Worm (Caenorhabditis elegans) whole organism, late embryonic: Measurements from ENCODE around the gene chil-3.
A peak's percentile ranks its signal among the peaks of the same experiment; 100 is the strongest.

Source experiments
- F13H6.1 ChIP-seq: sonication (generic microtip); optimal IDR thresholded peaks from 2 replicates; lab custom pipeline; 2016; ENCODE audit warnings: missing genetic modification characterization, missing compliant biosample characterization
- T23F11.4 ChIP-seq: fragments of 200-800 bp; sonication (Bioruptor generic); optimal IDR thresholded peaks from 2 replicates; lab custom pipeline; 2018; ENCODE audit warnings: mild to moderate bottlenecking, missing genetic modification characterization, missing compliant biosample characterization
- ahr-1 ChIP-seq: sonication (generic microtip); optimal IDR thresholded peaks from 2 replicates; lab custom pipeline; 2016; ENCODE audit warnings: missing genetic modification characterization, missing compliant biosample characterization
- ama-1 ChIP-seq: fragments of 150-350 bp; optimal IDR thresholded peaks from 2 replicates; lab custom pipeline; 2014
- ceh-19 ChIP-seq: fragments of 200-800 bp; sonication (Bioruptor generic); optimal IDR thresholded peaks from 2 replicates; lab custom pipeline; 2018; ENCODE audit warnings: mild to moderate bottlenecking, missing genetic modification characterization, missing compliant biosample characterization
- ceh-24 ChIP-seq: sonication (generic microtip); optimal IDR thresholded peaks from 2 replicates; lab custom pipeline; 2016; ENCODE audit warnings: mild to moderate bottlenecking, missing genetic modification characterization, missing compliant biosample characterization
- ceh-34 ChIP-seq: sonication (generic microtip); optimal IDR thresholded peaks from 2 replicates; lab custom pipeline; 2016; ENCODE audit warnings: mild to moderate bottlenecking, missing genetic modification characterization, missing compliant biosample characterization
- ceh-48 ChIP-seq: sonication (generic microtip); optimal IDR thresholded peaks from 2 replicates; lab custom pipeline; 2016; ENCODE audit warnings: missing genetic modification characterization, inconsistent platforms, missing compliant biosample characterization
- ceh-6 ChIP-seq: fragments of 200-800 bp; sonication (Bioruptor generic); optimal IDR thresholded peaks from 2 replicates; lab custom pipeline; 2018; ENCODE audit warnings: mild to moderate bottlenecking, missing genetic modification characterization, missing compliant biosample characterization
- ceh-9 ChIP-seq: sonication (generic microtip); optimal IDR thresholded peaks from 2 replicates; lab custom pipeline; 2016; ENCODE audit warnings: mild to moderate bottlenecking, missing genetic modification characterization, inconsistent platforms, missing compliant biosample characterization
- che-1 ChIP-seq: sonication (generic microtip); optimal IDR thresholded peaks from 2 replicates; lab custom pipeline; 2016; ENCODE audit warnings: mild to moderate bottlenecking, missing genetic modification characterization, missing compliant biosample characterization
- ets-4 ChIP-seq: sonication (generic microtip); optimal IDR thresholded peaks from 2 replicates; lab custom pipeline; 2016; ENCODE audit warnings: missing genetic modification characterization, missing compliant biosample characterization
- eyg-1 ChIP-seq: sonication (generic microtip); optimal IDR thresholded peaks from 2 replicates; lab custom pipeline; 2016; ENCODE audit warnings: missing genotype, missing genetic modification characterization, missing compliant biosample characterization
- fax-1 ChIP-seq: sonication (generic microtip); optimal IDR thresholded peaks from 2 replicates; lab custom pipeline; 2016; ENCODE audit warnings: missing genotype, missing genetic modification characterization, missing compliant biosample characterization
- fkh-6 ChIP-seq: sonication (generic microtip); optimal IDR thresholded peaks from 2 replicates; lab custom pipeline; 2016; ENCODE audit warnings: missing genetic modification characterization, missing compliant biosample characterization
- hlh-6 ChIP-seq: sonication (generic microtip); optimal IDR thresholded peaks from 2 replicates; lab custom pipeline; 2016; ENCODE audit warnings: missing genotype, missing genetic modification characterization, missing compliant biosample characterization
- lin-11 ChIP-seq: fragments of 200-800 bp; sonication (Bioruptor generic); optimal IDR thresholded peaks from 2 replicates; lab custom pipeline; 2018; ENCODE audit warnings: mild to moderate bottlenecking, missing genetic modification characterization, missing compliant biosample characterization
- mec-3 ChIP-seq: sonication (generic microtip); optimal IDR thresholded peaks from 2 replicates; lab custom pipeline; 2016; ENCODE audit warnings: borderline replicate concordance, missing genetic modification characterization, missing compliant biosample characterization
- nhr-232 ChIP-seq: sonication (generic microtip); optimal IDR thresholded peaks from 2 replicates; lab custom pipeline; 2016; ENCODE audit warnings: missing genetic modification characterization, missing compliant biosample characterization
- pros-1 ChIP-seq: fragments of 150-350 bp; optimal IDR thresholded peaks from 2 replicates; lab custom pipeline; 2014; ENCODE audit warnings: missing biosample characterization, missing genetic modification reagents, missing genetic modification characterization
- ref-2 ChIP-seq: sonication (generic microtip); optimal IDR thresholded peaks from 2 replicates; lab custom pipeline; 2016; ENCODE audit warnings: missing genetic modification characterization, missing compliant biosample characterization
- sdc-2 ChIP-seq: sonication (generic microtip); optimal IDR thresholded peaks from 2 replicates; lab custom pipeline; 2016; ENCODE audit warnings: missing genotype, missing genetic modification characterization, missing compliant biosample characterization
- tbx-2 ChIP-seq: sonication (generic microtip); optimal IDR thresholded peaks from 2 replicates; lab custom pipeline; 2016; ENCODE audit warnings: missing genetic modification characterization, missing compliant biosample characterization
- unc-3 ChIP-seq, 2 experiments: fragments of 200-800 bp in 1 of 2; sonication (Bioruptor generic) in 1 of 2; sonication (generic microtip) in 1 of 2; conservative IDR thresholded peaks in 1 of 2; optimal IDR thresholded peaks in 1 of 2; 2 replicates each; pipeline versions ENCODE4 v1.3.6 to Lab custom; 2016 to 2022; ENCODE audit warnings: missing compliant biosample characterization in 2 of 2, missing genetic modification characterization in 2 of 2, missing genetic modification reagents in 1 of 2
- unc-42 ChIP-seq: sonication (generic microtip); optimal IDR thresholded peaks from 2 replicates; lab custom pipeline; 2016; ENCODE audit warnings: missing genotype, missing genetic modification characterization, missing compliant biosample characterization

Gene chil-3

DNA sequence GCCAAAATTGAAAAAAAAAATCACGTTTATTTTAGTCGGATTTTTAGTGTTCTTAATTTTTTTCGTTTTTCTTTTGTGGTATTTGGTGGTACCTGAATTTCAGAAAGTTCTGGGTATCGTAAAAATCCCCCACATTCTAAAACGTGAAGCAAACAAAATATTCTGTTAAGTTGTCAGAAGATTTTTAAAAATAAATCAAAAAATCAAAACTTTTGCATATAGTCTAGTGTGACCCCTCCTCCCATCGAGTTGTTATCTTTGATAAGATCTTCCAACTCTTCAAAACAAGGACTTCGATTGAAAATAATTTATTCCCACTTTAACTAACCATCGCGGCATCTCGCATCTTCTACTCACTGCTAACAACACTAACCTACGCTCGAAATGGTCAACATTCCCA, 32.2 kb downstream of the chil-3 start, which contains the start of gene ZK938.1:
Gene ZK938.1 (plus strand): TSS at position 301 of the 400 bp plus-strand sequence.
- TF ChIP-seq nhr-232 (tag; lab: Kevin White, UChicago) (no peak), ama-1 (lab: Kevin White, UChicago) (no peak), ceh-9 (tag; lab: Kevin White, UChicago) (no peak), hlh-6 (no peak), ahr-1 (tag; lab: Kevin White, UChicago) (no peak), ceh-19 (GFP tag; lab: Kevin White, UChicago) (no peak), fax-1 (tag; lab: Kevin White, UChicago) (no peak), ceh-24 (no peak), pros-1 (tag; lab: Kevin White, UChicago) (no peak), lin-11 (tag; lab: Kevin White, UChicago) (no peak), ref-2 (tag; lab: Kevin White, UChicago) (no peak), unc-42 (tag; lab: Kevin White, UChicago) (no peak), T23F11.4 (GFP tag; lab: Kevin White, UChicago) (no peak), tbx-2 (tag; lab: Kevin White, UChicago) (no peak), che-1 (tag; lab: Kevin White, UChicago) (no peak), ceh-34 (no peak), unc-3 (GFP tag; conservative IDR thresholded peaks at IDR 0.05; lab: Robert Waterston, UW) (no peak), unc-3 (tag; optimal IDR thresholded peaks at IDR 0.05; lab: Kevin White, UChicago) (no peak), ceh-48 (no peak), eyg-1 (tag; lab: Kevin White, UChicago) (no peak)

DNA sequence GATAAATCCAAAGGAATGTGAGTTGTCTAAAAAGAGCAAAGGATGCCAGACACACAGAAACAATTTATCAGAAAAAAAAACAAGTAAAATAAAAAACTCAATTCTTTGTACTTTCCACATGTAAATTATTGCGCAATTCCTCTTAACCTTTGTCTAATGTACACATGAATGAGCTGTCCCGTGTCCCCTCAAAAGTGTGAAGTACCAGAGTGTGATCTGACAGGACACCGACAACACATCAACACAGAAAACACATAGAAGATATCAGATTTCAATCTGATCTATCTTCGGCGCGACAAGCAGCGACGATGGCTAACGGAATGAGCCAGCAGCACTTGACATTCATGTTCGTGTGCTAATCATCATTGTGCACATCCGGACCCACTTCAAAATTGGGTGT, 32.8 kb downstream of the chil-3 start:
- TF ChIP-seq mec-3 (tag; lab: Kevin White, UChicago): no peak
- peak; percentile 69 for TF ChIP-seq ceh-34

DNA sequence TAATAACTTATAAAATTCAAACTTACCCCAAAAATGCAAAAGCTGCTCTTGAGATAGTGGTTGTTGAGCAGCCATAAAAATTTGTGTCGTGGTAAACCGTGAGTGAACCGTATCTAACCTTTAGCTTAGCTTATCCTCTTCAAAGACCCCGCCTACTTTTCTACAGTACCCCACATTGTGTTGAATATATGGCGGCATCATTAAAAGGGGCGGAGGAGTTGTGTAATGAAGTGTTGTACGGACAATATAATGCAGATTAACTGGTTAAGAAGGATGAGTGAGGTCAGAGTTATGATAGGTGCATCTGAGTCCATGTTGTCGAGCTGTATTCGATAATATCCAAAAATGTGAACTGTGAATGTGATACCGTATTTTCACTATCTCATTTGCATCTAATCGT, 33.4 kb downstream of the chil-3 start, which contains the start of gene eyg-1:
Gene eyg-1 (minus strand): TSS at position 101 of the 400 bp plus-strand sequence.
- TF ChIP-seq eyg-1 (tag; lab: Kevin White, UChicago): no peak
- no peak for TF ChIP-seq ceh-48

DNA sequence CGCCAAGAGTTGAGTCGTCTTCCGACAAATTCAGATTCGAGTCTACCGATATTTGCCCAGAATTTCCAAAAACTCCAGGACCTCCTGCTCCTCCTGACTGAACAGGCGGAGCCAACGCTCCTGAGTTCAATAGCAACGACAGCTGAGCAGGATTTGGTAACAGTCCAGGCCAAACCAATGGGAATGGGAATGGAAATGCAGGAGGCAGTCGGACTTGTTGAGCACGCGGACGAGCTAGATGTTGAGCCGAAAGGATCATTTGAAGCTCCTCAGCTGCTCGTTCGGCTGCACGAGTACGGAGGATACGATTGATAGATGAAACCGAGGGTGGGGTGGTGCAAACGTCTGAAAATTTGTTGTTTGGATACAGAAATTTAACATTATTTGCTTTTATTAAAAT, 34.3 kb downstream of the chil-3 start:
- TF ChIP-seq unc-42 (tag; lab: Kevin White, UChicago): no peak
- no peak for TF ChIP-seq ceh-24
- no peak for TF ChIP-seq sdc-2
- no peak for TF ChIP-seq ceh-6 (GFP tag; lab: Kevin White, UChicago)
- no peak for TF ChIP-seq fkh-6
- TF ChIP-seq F13H6.1 (tag; lab: Kevin White, UChicago): no peak
- no peak for TF ChIP-seq ets-4 (tag; lab: Kevin White, UChicago)
- TF ChIP-seq ceh-19 (GFP tag; lab: Kevin White, UChicago): no peak
- TF ChIP-seq, all 69 proteins: peak for 0
